Worm (Caenorhabditis elegans) whole organism, L2 larva: ENCODE results near the gene T19D2.13.

Experiments
- F13H6.1 ChIP-seq: sonication (generic microtip); optimal IDR thresholded peaks from 2 replicates; lab custom pipeline; 2016; ENCODE audit warnings: missing genetic modification characterization, missing compliant biosample characterization
- R02D3.7 ChIP-seq: fragments of 150-350 bp; optimal IDR thresholded peaks from 2 replicates; lab custom pipeline; 2014; ENCODE audit warnings: missing biosample characterization, missing genetic modification characterization
- ZK546.5 ChIP-seq: sonication (generic microtip); optimal IDR thresholded peaks from 2 replicates; lab custom pipeline; 2017; ENCODE audit warnings: missing biosample characterization, missing genetic modification characterization
- alr-1 ChIP-seq: fragments of 150-350 bp; optimal IDR thresholded peaks from 2 replicates; lab custom pipeline; 2014; ENCODE audit warnings: missing biosample characterization, missing genetic modification characterization
- ama-1 ChIP-seq: fragments of 150-350 bp; optimal IDR thresholded peaks from 2 replicates; lab custom pipeline; 2018; ENCODE audit warnings: inconsistent platforms
- ceh-16 ChIP-seq: fragments of 150-350 bp; optimal IDR thresholded peaks from 2 replicates; lab custom pipeline; 2014; ENCODE audit warnings: missing biosample characterization, missing genetic modification characterization
- crh-2 ChIP-seq: sonication (generic microtip); optimal IDR thresholded peaks from 2 replicates; lab custom pipeline; 2017; ENCODE audit warnings: missing biosample characterization, missing genetic modification characterization
- dmd-4 ChIP-seq: sonication (generic microtip); optimal IDR thresholded peaks from 2 replicates; lab custom pipeline; 2017; ENCODE audit warnings: missing biosample characterization, missing genetic modification characterization
- egl-27 ChIP-seq: sonication (generic microtip); optimal IDR thresholded peaks from 3 replicates; lab custom pipeline; 2017; ENCODE audit warnings: missing biosample characterization, missing genetic modification reagents, missing genetic modification characterization
- elt-1 ChIP-seq: fragments of 150-350 bp; optimal IDR thresholded peaks from 2 replicates; lab custom pipeline; 2014; ENCODE audit warnings: missing biosample characterization, missing genetic modification characterization
- elt-3 ChIP-seq: sonication (generic microtip); optimal IDR thresholded peaks from 2 replicates; lab custom pipeline; 2017; ENCODE audit warnings: missing biosample characterization, missing genetic modification characterization
- fos-1 ChIP-seq: fragments of 150-350 bp; optimal IDR thresholded peaks from 2 replicates; lab custom pipeline; 2014; ENCODE audit warnings: missing biosample characterization, missing genetic modification characterization
- lin-11 ChIP-seq: fragments of 150-350 bp; sonication (generic microtip); optimal IDR thresholded peaks from 2 replicates; lab custom pipeline; 2014; ENCODE audit warnings: missing biosample characterization, missing genetic modification characterization, inconsistent platforms, mixed read lengths
- lin-13 ChIP-seq: fragments of 150-350 bp; optimal IDR thresholded peaks from 2 replicates; lab custom pipeline; 2014; ENCODE audit warnings: missing biosample characterization, missing genetic modification reagents, missing genetic modification characterization
- lin-39 ChIP-seq: fragments of 150-350 bp; optimal IDR thresholded peaks from 2 replicates; lab custom pipeline; 2014; ENCODE audit warnings: missing biosample characterization, missing genetic modification reagents, missing genetic modification characterization
- lsy-2 ChIP-seq, 2 experiments: fragments of 150-350 bp in 1 of 2; sonication (generic microtip) in 1 of 2; optimal IDR thresholded peaks; 2 replicates each; lab custom pipeline; 2014 to 2017; ENCODE audit warnings: missing biosample characterization in 2 of 2, missing genetic modification characterization in 2 of 2
- mab-5 ChIP-seq: fragments of 150-350 bp; optimal IDR thresholded peaks from 2 replicates; lab custom pipeline; 2014; ENCODE audit warnings: missing biosample characterization, missing genetic modification characterization
- mbf-1 ChIP-seq: sonication (generic microtip); optimal IDR thresholded peaks from 2 replicates; lab custom pipeline; 2017; ENCODE audit warnings: missing biosample characterization, missing genetic modification characterization
- nhr-10 ChIP-seq: sonication (generic microtip); optimal IDR thresholded peaks from 2 replicates; lab custom pipeline; 2017; ENCODE audit warnings: missing biosample characterization, missing genetic modification characterization
- nhr-11 ChIP-seq: fragments of 150-350 bp; optimal IDR thresholded peaks from 2 replicates; lab custom pipeline; 2014; ENCODE audit warnings: missing biosample characterization, missing genetic modification characterization
- nhr-12 ChIP-seq: fragments of 150-350 bp; optimal IDR thresholded peaks from 2 replicates; lab custom pipeline; 2014; ENCODE audit warnings: missing biosample characterization, missing genetic modification characterization
- nhr-129 ChIP-seq: fragments of 150-350 bp; optimal IDR thresholded peaks from 2 replicates; lab custom pipeline; 2014; ENCODE audit warnings: missing biosample characterization, missing genetic modification characterization
- nhr-21 ChIP-seq: fragments of 150-350 bp; optimal IDR thresholded peaks from 2 replicates; lab custom pipeline; 2014; ENCODE audit warnings: missing biosample characterization, missing genetic modification characterization
- nhr-23 ChIP-seq: fragments of 150-350 bp; optimal IDR thresholded peaks from 2 replicates; lab custom pipeline; 2014; ENCODE audit warnings: missing biosample characterization, missing genetic modification reagents, missing genetic modification characterization
- nhr-237 ChIP-seq: fragments of 150-350 bp; optimal IDR thresholded peaks from 2 replicates; lab custom pipeline; 2014; ENCODE audit warnings: missing biosample characterization, missing genetic modification characterization
- nhr-25 ChIP-seq: fragments of 150-350 bp; sonication (generic microtip); optimal IDR thresholded peaks from 3 replicates; lab custom pipeline; 2014; ENCODE audit warnings: missing biosample characterization, missing genetic modification characterization
- nhr-6 ChIP-seq: fragments of 150-350 bp; optimal IDR thresholded peaks from 2 replicates; lab custom pipeline; 2014; ENCODE audit warnings: missing biosample characterization, missing genetic modification characterization
- nhr-77 ChIP-seq: fragments of 150-350 bp; optimal IDR thresholded peaks from 2 replicates; lab custom pipeline; 2014; ENCODE audit warnings: missing biosample characterization, missing genetic modification characterization
- sma-9 ChIP-seq, 2 experiments: fragments of 150-350 bp in 1 of 2; sonication (generic microtip) in 1 of 2; optimal IDR thresholded peaks; 2 replicates each; lab custom pipeline; 2014 to 2016; ENCODE audit warnings: missing genetic modification characterization in 2 of 2, mild to moderate bottlenecking in 1 of 2, missing biosample characterization in 1 of 2, missing compliant biosample characterization in 1 of 2, missing genetic modification reagents in 1 of 2, moderate library complexity in 1 of 2
- snpc-4 ChIP-seq: fragments of 150-350 bp; optimal IDR thresholded peaks from 2 replicates; lab custom pipeline; 2014; ENCODE audit warnings: missing biosample characterization, missing genetic modification characterization
- unc-39 ChIP-seq: fragments of 150-350 bp; optimal IDR thresholded peaks from 2 replicates; lab custom pipeline; 2014; ENCODE audit warnings: missing biosample characterization, missing genetic modification characterization
- unc-55 ChIP-seq: fragments of 150-350 bp; sonication (generic microtip); optimal IDR thresholded peaks from 3 replicates; lab custom pipeline; 2014; ENCODE audit warnings: missing biosample characterization, missing genetic modification reagents, missing genetic modification characterization
- unc-62 ChIP-seq: fragments of 150-350 bp; optimal IDR thresholded peaks from 2 replicates; lab custom pipeline; 2014; ENCODE audit warnings: missing biosample characterization, missing genetic modification reagents, missing genetic modification characterization
- zag-1 ChIP-seq: fragments of 150-350 bp; optimal IDR thresholded peaks from 2 replicates; lab custom pipeline; 2014; ENCODE audit warnings: missing biosample characterization, missing genetic modification characterization
- ztf-1 ChIP-seq: fragments of 200-800 bp; sonication (Bioruptor generic); conservative IDR thresholded peaks from 2 replicates; pipeline ENCODE4 v1.3.6; 2022; ENCODE audit warnings: missing genetic modification characterization, missing compliant biosample characterization
- ztf-4 ChIP-seq: fragments of 150-350 bp; optimal IDR thresholded peaks from 2 replicates; lab custom pipeline; 2014; ENCODE audit warnings: missing biosample characterization, missing genetic modification characterization

T19D2.13 gene

ce11 chrX:3898255-3899177, 43.7 kb downstream of the T19D2.13 start:
- TF ChIP-seq lin-11 (tag; lab: Kevin White, UChicago) (no peak), ztf-4 (tag; lab: Kevin White, UChicago) (no peak), nhr-237 (tag; lab: Kevin White, UChicago) (no peak), mab-5 (tag; lab: Kevin White, UChicago) (peak; percentile 77), lin-39 (tag; lab: Kevin White, UChicago) (no peak), F13H6.1 (no peak), alr-1 (no peak), nhr-23 (tag; lab: Kevin White, UChicago) (no peak), crh-2 (tag; lab: Kevin White, UChicago) (no peak), sma-9 (GFP tag; optimal IDR thresholded peaks at IDR 0.05; lab: Kevin White, UChicago) (no peak), sma-9 (tag; optimal IDR thresholded peaks at IDR 0.05; lab: Kevin White, UChicago) (no peak), nhr-129 (peak; percentile 10), elt-1 (tag; lab: Kevin White, UChicago) (no peak), unc-39 (tag; lab: Kevin White, UChicago) (no peak), lsy-2 (tag; optimal IDR thresholded peaks at IDR 0.05; lab: Kevin White, UChicago) (no peak), egl-27 (tag; lab: Kevin White, UChicago) (no peak), unc-62 (GFP tag; lab: Kevin White, UChicago) (no peak), ama-1 (lab: Kevin White, UChicago) (no peak), snpc-4 (tag; lab: Kevin White, UChicago) (no peak), unc-55 (GFP tag; lab: Kevin White, UChicago) (peak; percentile 53), nhr-21 (tag; lab: Kevin White, UChicago) (no peak), nhr-25 (no peak), R02D3.7 (tag; lab: Kevin White, UChicago) (no peak), mbf-1 (tag; lab: Kevin White, UChicago) (no peak), zag-1 (tag; lab: Kevin White, UChicago) (no peak), fos-1 (tag; lab: Kevin White, UChicago) (no peak), nhr-11 (no peak), nhr-6 (tag; lab: Kevin White, UChicago) (no peak)

- no peak for TF ChIP-seq nhr-10 (tag; lab: Kevin White, UChicago)
- no peak for TF ChIP-seq elt-3 (tag; lab: Kevin White, UChicago)
- TF ChIP-seq ztf-4 (tag; lab: Kevin White, UChicago) = no peak
- no peak for TF ChIP-seq nhr-77 (tag; lab: Kevin White, UChicago)
- TF ChIP-seq nhr-12 (tag; lab: Kevin White, UChicago) = no peak
- TF ChIP-seq lsy-2 (tag; optimal IDR thresholded peaks at IDR 0.05; lab: Kevin White, UChicago) = no peak
- TF ChIP-seq R02D3.7 (tag; lab: Kevin White, UChicago) = no peak
- TF ChIP-seq lin-39 (tag; lab: Kevin White, UChicago) = no peak
- TF ChIP-seq nhr-21 (tag; lab: Kevin White, UChicago) = no peak
- TF ChIP-seq ztf-1 (GFP tag; lab: Robert Waterston, UW) = no peak
- no peak for TF ChIP-seq ZK546.5 (tag; lab: Kevin White, UChicago)
- no peak for TF ChIP-seq ceh-16 (tag; lab: Kevin White, UChicago)
- no peak for TF ChIP-seq lin-13 (GFP tag; lab: Kevin White, UChicago)
- TF ChIP-seq unc-55 (GFP tag; lab: Kevin White, UChicago) = no peak
- no peak for TF ChIP-seq mbf-1 (tag; lab: Kevin White, UChicago)
- TF ChIP-seq crh-2 (tag; lab: Kevin White, UChicago) = no peak
- TF ChIP-seq elt-1 (tag; lab: Kevin White, UChicago) = no peak
- no peak for TF ChIP-seq dmd-4 (tag; lab: Kevin White, UChicago)
- TF ChIP-seq fos-1 (tag; lab: Kevin White, UChicago) = no peak
Observed at ce11 chrX:3895577-3895976, 46.6 kb downstream of the T19D2.13 start, which contains the start of gene F47F2.3. F47F2.3 (minus strand) TSS chrX:3895677.
